Worm (Caenorhabditis elegans) whole organism, early embryonic: Measurements from ENCODE around the gene tbc-3.
"Not testable (repeated sequence)": the region's sequence is repeated elsewhere in the genome, so short reads cannot be mapped to it uniquely, and the experiment has no call there.

Experiments used
- B0310.2 ChIP-seq: sonication (generic microtip); optimal IDR thresholded peaks from 2 replicates; lab custom pipeline; 2016; ENCODE audit warnings: mild to moderate bottlenecking, missing genetic modification characterization, missing compliant biosample characterization
- F13C5.2 ChIP-seq: sonication (generic microtip); optimal IDR thresholded peaks from 2 replicates; lab custom pipeline; 2017; ENCODE audit warnings: mild to moderate bottlenecking, missing genetic modification characterization, inconsistent platforms, missing compliant biosample characterization
- aly-1 ChIP-seq: sonication (generic microtip); optimal IDR thresholded peaks from 2 replicates; lab custom pipeline; 2016; ENCODE audit warnings: missing genetic modification characterization, missing compliant biosample characterization
- ama-1 ChIP-seq: fragments of 150-350 bp; optimal IDR thresholded peaks from 2 replicates; lab custom pipeline; 2014
- ceh-13 ChIP-seq: fragments of 200-800 bp; sonication (Bioruptor generic); optimal IDR thresholded peaks from 2 replicates; lab custom pipeline; 2018; ENCODE audit warnings: mild to moderate bottlenecking, missing genetic modification characterization, missing compliant biosample characterization
- ceh-36 ChIP-seq: sonication (generic microtip); optimal IDR thresholded peaks from 2 replicates; lab custom pipeline; 2016; ENCODE audit warnings: missing genetic modification characterization, inconsistent platforms, missing compliant biosample characterization
- ets-7 ChIP-seq: sonication (generic microtip); optimal IDR thresholded peaks from 2 replicates; lab custom pipeline; 2016; ENCODE audit warnings: missing genotype, missing genetic modification characterization, missing compliant biosample characterization
- flt-1 ChIP-seq: fragments of 200-800 bp; sonication (Bioruptor generic); IDR thresholded peaks from 2 replicates; pipeline ENCODE4 v1.3.6; 2022; ENCODE audit warnings: missing genetic modification characterization, missing compliant biosample characterization
- hmbx-1 ChIP-seq: sonication (generic microtip); optimal IDR thresholded peaks from 2 replicates; lab custom pipeline; 2016; ENCODE audit warnings: mild to moderate bottlenecking, missing genetic modification characterization, missing compliant biosample characterization
- hmg-4 ChIP-seq: fragments of 200-800 bp; sonication (Bioruptor generic); optimal IDR thresholded peaks from 2 replicates; lab custom pipeline; 2018; ENCODE audit warnings: mild to moderate bottlenecking, missing genetic modification characterization, missing compliant biosample characterization
- hnd-1 ChIP-seq: sonication (generic microtip); optimal IDR thresholded peaks from 2 replicates; lab custom pipeline; 2016; ENCODE audit warnings: missing genetic modification characterization, missing compliant biosample characterization
- pes-1 ChIP-seq: fragments of 200-800 bp; sonication (Bioruptor generic); IDR thresholded peaks from 2 replicates; pipeline ENCODE4 v1.3.6; 2022; ENCODE audit warnings: missing genetic modification reagents, missing genetic modification characterization, missing compliant biosample characterization
- scrt-1 ChIP-seq: fragments of 200-800 bp; sonication (Bioruptor generic); IDR thresholded peaks from 2 replicates; pipeline ENCODE4 v1.3.6; 2022; ENCODE audit warnings: missing genetic modification characterization, missing compliant biosample characterization
- sea-1 ChIP-seq: fragments of 200-800 bp; sonication (Bioruptor generic); conservative IDR thresholded peaks from 2 replicates; pipeline ENCODE4 v1.3.6; 2022; ENCODE audit warnings: missing genetic modification characterization, missing compliant biosample characterization
- tbx-11 ChIP-seq: fragments of 200-800 bp; sonication (Bioruptor generic); IDR thresholded peaks from 2 replicates; pipeline ENCODE4 v1.3.6; 2022; ENCODE audit warnings: missing genetic modification characterization, missing compliant biosample characterization
- tbx-37 ChIP-seq: fragments of 200-800 bp; sonication (Bioruptor generic); conservative IDR thresholded peaks from 2 replicates; pipeline ENCODE4 v1.3.6; 2022; ENCODE audit warnings: missing genetic modification reagents, missing genetic modification characterization, missing compliant biosample characterization
- tra-4 ChIP-seq: sonication (generic microtip); optimal IDR thresholded peaks from 2 replicates; lab custom pipeline; 2017; ENCODE audit warnings: missing genetic modification characterization, missing compliant biosample characterization

The tbc-3 gene

ce11 chrIV:9891938-9892337 lies 6.9 kb upstream of the tbc-3 start, which contains the start of gene F32B6.4:
TSS of gene F32B6.4 (minus strand) at chrIV:9892038.
- no peak for TF ChIP-seq ama-1 (lab: Kevin White, UChicago)
- TF ChIP-seq flt-1 (GFP tag; lab: Robert Waterston, UW), result no peak
- TF ChIP-seq hmbx-1 (tag; lab: Kevin White, UChicago), result no peak
- no peak for TF ChIP-seq ceh-36 (tag; lab: Kevin White, UChicago)
- TF ChIP-seq tra-4 (tag; lab: Kevin White, UChicago), result no peak
- TF ChIP-seq tbx-37 (GFP tag; lab: Robert Waterston, UW), result no peak
- TF ChIP-seq B0310.2 (tag; lab: Kevin White, UChicago), result no peak
- no peak for TF ChIP-seq ceh-13 (GFP tag; lab: Kevin White, UChicago)
- TF ChIP-seq pes-1 (GFP tag; lab: Robert Waterston, UW), result no peak
- no peak for TF ChIP-seq hmg-4 (GFP tag; lab: Kevin White, UChicago)
- no peak for TF ChIP-seq tbx-11 (GFP tag; lab: Robert Waterston, UW)
- TF ChIP-seq sea-1 (GFP tag; lab: Robert Waterston, UW), result no peak
- no peak for TF ChIP-seq scrt-1 (GFP tag; lab: Robert Waterston, UW)
- no peak for TF ChIP-seq F13C5.2 (tag; lab: Kevin White, UChicago)
- no peak for TF ChIP-seq aly-1 (tag; lab: Kevin White, UChicago)
- TF ChIP-seq ets-7, result no peak
- TF ChIP-seq hnd-1 (tag; lab: Kevin White, UChicago), result no peak

- not testable (repeated sequence) for TF ChIP-seq ceh-36 (tag; lab: Kevin White, UChicago); hmg-4 (GFP tag; lab: Kevin White, UChicago); tra-4 (tag; lab: Kevin White, UChicago)
Measured at ce11 chrIV:9893649-9894048, 5.2 kb upstream of the tbc-3 start, which contains the start of gene sss-1. TSS of gene sss-1 (minus strand) at chrIV:9893749.

ce11 chrIV:9894331-9894730 lies 4.5 kb upstream of the tbc-3 start, which contains the start of gene msp-77:
TSS of gene msp-77 (plus strand) at chrIV:9894631.
- not testable (repeated sequence) for TF ChIP-seq hmbx-1 (tag; lab: Kevin White, UChicago); pes-1 (GFP tag; lab: Robert Waterston, UW); tbx-11 (GFP tag; lab: Robert Waterston, UW)

ce11 chrIV:9895088-9895487 lies 3.7 kb upstream of the tbc-3 start, which contains the start of gene ssp-32:
TSS of gene ssp-32 (plus strand) at chrIV:9895388.
- no peak for TF ChIP-seq hnd-1 (tag; lab: Kevin White, UChicago)
- TF ChIP-seq sea-1 (GFP tag; lab: Robert Waterston, UW), result no peak
- no peak for TF ChIP-seq scrt-1 (GFP tag; lab: Robert Waterston, UW)
- TF ChIP-seq tra-4 (tag; lab: Kevin White, UChicago), result no peak
- no peak for TF ChIP-seq aly-1 (tag; lab: Kevin White, UChicago)
- TF ChIP-seq ets-7, result no peak
- no peak for TF ChIP-seq tbx-37 (GFP tag; lab: Robert Waterston, UW)
- no peak for TF ChIP-seq tbx-11 (GFP tag; lab: Robert Waterston, UW)
- no peak for TF ChIP-seq ama-1 (lab: Kevin White, UChicago)
- no peak for TF ChIP-seq pes-1 (GFP tag; lab: Robert Waterston, UW)

- TF ChIP-seq hnd-1 (tag; lab: Kevin White, UChicago) (no peak), B0310.2 (tag; lab: Kevin White, UChicago) (no peak), tbx-37 (GFP tag; lab: Robert Waterston, UW) (no peak), flt-1 (GFP tag; lab: Robert Waterston, UW) (no peak), ceh-36 (tag; lab: Kevin White, UChicago) (no peak), ama-1 (lab: Kevin White, UChicago) (no peak), ceh-13 (GFP tag; lab: Kevin White, UChicago) (no peak), F13C5.2 (tag; lab: Kevin White, UChicago) (no peak), sea-1 (GFP tag; lab: Robert Waterston, UW) (no peak), aly-1 (tag; lab: Kevin White, UChicago) (no peak), hmg-4 (GFP tag; lab: Kevin White, UChicago) (no peak), tra-4 (tag; lab: Kevin White, UChicago) (no peak), tbx-11 (GFP tag; lab: Robert Waterston, UW) (no peak), hmbx-1 (tag; lab: Kevin White, UChicago) (no peak), scrt-1 (GFP tag; lab: Robert Waterston, UW) (no peak), pes-1 (GFP tag; lab: Robert Waterston, UW) (no peak), ets-7 (no peak)
Measured at ce11 chrIV:9899227-9899626, 415 bp downstream of the tbc-3 start.

- TF ChIP-seq ama-1 (lab: Kevin White, UChicago) (no peak), pes-1 (GFP tag; lab: Robert Waterston, UW) (no peak), scrt-1 (GFP tag; lab: Robert Waterston, UW) (no peak), F13C5.2 (tag; lab: Kevin White, UChicago) (no peak), tra-4 (tag; lab: Kevin White, UChicago) (no peak), ets-7 (no peak), ceh-13 (GFP tag; lab: Kevin White, UChicago) (no peak), hmbx-1 (tag; lab: Kevin White, UChicago) (no peak), sea-1 (GFP tag; lab: Robert Waterston, UW) (no peak), aly-1 (tag; lab: Kevin White, UChicago) (no peak), tbx-37 (GFP tag; lab: Robert Waterston, UW) (no peak)
Measured at ce11 chrIV:9903608-9904007, 4.8 kb downstream of the tbc-3 start, which contains the start of gene best-13. TSS of gene best-13 (plus strand) at chrIV:9903908.

- TF ChIP-seq ama-1 (lab: Kevin White, UChicago) (no peak), F13C5.2 (tag; lab: Kevin White, UChicago) (no peak), tra-4 (tag; lab: Kevin White, UChicago) (no peak), tbx-37 (GFP tag; lab: Robert Waterston, UW) (no peak), hnd-1 (tag; lab: Kevin White, UChicago) (no peak), sea-1 (GFP tag; lab: Robert Waterston, UW) (no peak), hmg-4 (GFP tag; lab: Kevin White, UChicago) (no peak), ets-7 (no peak), ceh-13 (GFP tag; lab: Kevin White, UChicago) (no peak), pes-1 (GFP tag; lab: Robert Waterston, UW) (no peak), aly-1 (tag; lab: Kevin White, UChicago) (no peak), ceh-36 (tag; lab: Kevin White, UChicago) (no peak), hmbx-1 (tag; lab: Kevin White, UChicago) (no peak)
Measured at ce11 chrIV:9913064-9913463, 14.3 kb downstream of the tbc-3 start.
